Worm (Caenorhabditis elegans) whole organism, L1 larva: ENCODE measurements around the gene srbc-39.

ENCODE experiments used
- C34B4.2 ChIP-seq: sonication (generic microtip); optimal IDR thresholded peaks from 2 replicates; lab custom pipeline; 2017; ENCODE audit warnings: mild to moderate bottlenecking, missing genetic modification characterization, missing compliant biosample characterization
- F16B12.6 ChIP-seq: fragments of 150-350 bp; optimal IDR thresholded peaks from 2 replicates; lab custom pipeline; 2014; ENCODE audit warnings: missing biosample characterization, missing genetic modification characterization
- blmp-1 ChIP-seq: fragments of 150-350 bp; optimal IDR thresholded peaks from 2 replicates; lab custom pipeline; 2014; ENCODE audit warnings: missing biosample characterization, missing genetic modification characterization
- ceh-63 ChIP-seq: fragments of 200-800 bp; sonication (Bioruptor generic); optimal IDR thresholded peaks from 2 replicates; lab custom pipeline; 2018; ENCODE audit warnings: mild to moderate bottlenecking, missing genetic modification characterization, missing compliant biosample characterization
- ceh-8 ChIP-seq: fragments of 200-800 bp; sonication (Bioruptor generic); optimal IDR thresholded peaks from 2 replicates; lab custom pipeline; 2018; ENCODE audit warnings: mild to moderate bottlenecking, missing genetic modification characterization, moderate library complexity, missing compliant biosample characterization
- ceh-82 ChIP-seq, 3 experiments: fragments of 150-350 bp in 1 of 3; sonication (generic microtip) in 2 of 3; optimal IDR thresholded peaks; 2 replicates each; lab custom pipeline; 2014 to 2017; ENCODE audit warnings: missing biosample characterization in 3 of 3, missing genetic modification characterization in 3 of 3
- ceh-88 ChIP-seq: fragments of 200-800 bp; sonication (Bioruptor generic); IDR thresholded peaks from 2 replicates; pipeline ENCODE4 v1.3.6; 2022; ENCODE audit warnings: missing genetic modification characterization, missing compliant biosample characterization
- ceh-90 ChIP-seq: sonication (generic microtip); optimal IDR thresholded peaks from 2 replicates; lab custom pipeline; 2016; ENCODE audit warnings: missing genetic modification characterization, missing compliant biosample characterization
- dpl-1 ChIP-seq, 3 experiments: fragments of 150-350 bp in 2 of 3; sonication (generic microtip) in 1 of 3; optimal IDR thresholded peaks; 2 replicates each; lab custom pipeline; 2014 to 2017; ENCODE audit warnings: missing biosample characterization in 3 of 3, missing genetic modification characterization in 3 of 3, missing genetic modification reagents in 3 of 3
- efl-1 ChIP-seq, 4 experiments: fragments of 150-350 bp; optimal IDR thresholded peaks in 3 of 4; peaks in 1 of 4; 1 replicate in 1 of 4; 2 replicates in 3 of 4; lab custom pipeline; 2014; ENCODE audit warnings: missing biosample characterization in 2 of 4, missing genetic modification characterization in 2 of 4, missing genetic modification reagents in 2 of 4
- efl-3 ChIP-seq: fragments of 200-800 bp; sonication (Bioruptor generic); optimal IDR thresholded peaks from 2 replicates; lab custom pipeline; 2018; ENCODE audit warnings: mild to moderate bottlenecking, missing genetic modification characterization, missing compliant biosample characterization
- egl-13 ChIP-seq: sonication (generic microtip); optimal IDR thresholded peaks from 2 replicates; lab custom pipeline; 2016; ENCODE audit warnings: missing genotype, missing genetic modification reagents, missing genetic modification characterization, missing compliant biosample characterization
- elt-2 ChIP-seq: sonication (generic microtip); optimal IDR thresholded peaks from 2 replicates; lab custom pipeline; 2016; ENCODE audit warnings: missing genetic modification characterization, mild to moderate bottlenecking, inconsistent platforms, missing compliant biosample characterization, missing genetic modification reagents
- fkh-10 ChIP-seq: sonication (generic microtip); optimal IDR thresholded peaks from 2 replicates; lab custom pipeline; 2017; ENCODE audit warnings: missing biosample characterization, missing genetic modification reagents, missing genetic modification characterization
- hlh-4 ChIP-seq: sonication (generic microtip); optimal IDR thresholded peaks from 2 replicates; lab custom pipeline; 2016; ENCODE audit warnings: mild to moderate bottlenecking, missing genetic modification characterization, missing compliant biosample characterization
- isw-1 ChIP-seq: fragments of 200-800 bp; sonication (Bioruptor generic); IDR thresholded peaks from 2 replicates; pipeline ENCODE4 v1.3.6; 2022; ENCODE audit warnings: missing genetic modification characterization, missing compliant biosample characterization
- lin-13 ChIP-seq: fragments of 150-350 bp; optimal IDR thresholded peaks from 2 replicates; lab custom pipeline; 2014; ENCODE audit warnings: missing biosample characterization, missing genetic modification reagents, missing genetic modification characterization
- lin-14 ChIP-seq: fragments of 200-800 bp; sonication (Bioruptor generic); optimal IDR thresholded peaks from 2 replicates; lab custom pipeline; 2018; ENCODE audit warnings: mild to moderate bottlenecking, missing genetic modification characterization, moderate library complexity, missing compliant biosample characterization
- lin-39 ChIP-seq: fragments of 150-350 bp; optimal IDR thresholded peaks from 2 replicates; lab custom pipeline; 2014; ENCODE audit warnings: missing biosample characterization, missing genetic modification reagents, missing genetic modification characterization
- lir-3 ChIP-seq: sonication (generic microtip); optimal IDR thresholded peaks from 2 replicates; lab custom pipeline; 2016; ENCODE audit warnings: mild to moderate bottlenecking, missing genetic modification characterization, moderate library complexity, missing compliant biosample characterization; ENCODE audit not compliant: poor library complexity
- lsy-2 ChIP-seq, 2 experiments: fragments of 150-350 bp; optimal IDR thresholded peaks; 2 replicates each; lab custom pipeline; 2014; ENCODE audit warnings: missing biosample characterization in 2 of 2, missing genetic modification characterization in 2 of 2
- mab-9 ChIP-seq: fragments of 200-800 bp; sonication (Bioruptor generic); IDR thresholded peaks from 2 replicates; pipeline ENCODE4 v1.3.6; 2022; ENCODE audit warnings: missing genetic modification reagents, missing genetic modification characterization, missing compliant biosample characterization
- mep-1 ChIP-seq: fragments of 150-350 bp; optimal IDR thresholded peaks from 2 replicates; lab custom pipeline; 2014; ENCODE audit warnings: missing biosample characterization, missing genetic modification characterization
- nhr-11 ChIP-seq: fragments of 150-350 bp; optimal IDR thresholded peaks from 2 replicates; lab custom pipeline; 2014; ENCODE audit warnings: missing biosample characterization, missing genetic modification characterization
- nhr-12 ChIP-seq: sonication (generic microtip); optimal IDR thresholded peaks from 2 replicates; lab custom pipeline; 2017; ENCODE audit warnings: missing biosample characterization, missing genetic modification characterization
- nhr-20 ChIP-seq: sonication (generic microtip); optimal IDR thresholded peaks from 2 replicates; lab custom pipeline; 2016; ENCODE audit warnings: mild to moderate bottlenecking, missing genetic modification characterization, missing compliant biosample characterization
- nhr-237 ChIP-seq: fragments of 150-350 bp; optimal IDR thresholded peaks from 2 replicates; lab custom pipeline; 2014; ENCODE audit warnings: missing biosample characterization, missing genetic modification characterization
- nhr-47 ChIP-seq: sonication (generic microtip); optimal IDR thresholded peaks from 2 replicates; lab custom pipeline; 2016; ENCODE audit warnings: mild to moderate bottlenecking, missing genetic modification characterization, moderate library complexity, missing compliant biosample characterization
- nhr-71 ChIP-seq: sonication (generic microtip); optimal IDR thresholded peaks from 2 replicates; lab custom pipeline; 2016; ENCODE audit warnings: mild to moderate bottlenecking, missing genetic modification characterization, moderate library complexity, missing compliant biosample characterization
- nhr-84 ChIP-seq: sonication (generic microtip); optimal IDR thresholded peaks from 2 replicates; lab custom pipeline; 2017; ENCODE audit warnings: missing biosample characterization, missing genetic modification characterization
- nhr-90 ChIP-seq: sonication (generic microtip); optimal IDR thresholded peaks from 2 replicates; lab custom pipeline; 2016; ENCODE audit warnings: mild to moderate bottlenecking, missing genetic modification characterization, missing compliant biosample characterization; ENCODE audit not compliant: poor library complexity
- skn-1 ChIP-seq: fragments of 150-350 bp; optimal IDR thresholded peaks from 2 replicates; lab custom pipeline; 2014; ENCODE audit warnings: missing biosample characterization, missing genetic modification characterization
- tlp-1 ChIP-seq: fragments of 150-350 bp; optimal IDR thresholded peaks from 2 replicates; lab custom pipeline; 2014; ENCODE audit warnings: missing biosample characterization, missing genetic modification characterization
- unc-130 ChIP-seq: fragments of 150-350 bp; optimal IDR thresholded peaks from 2 replicates; lab custom pipeline; 2017; ENCODE audit warnings: missing biosample characterization, missing genetic modification characterization, inconsistent platforms
- unc-30 ChIP-seq: sonication (generic microtip); optimal IDR thresholded peaks from 2 replicates; lab custom pipeline; 2017; ENCODE audit warnings: missing biosample characterization, missing genetic modification characterization
- unc-86 ChIP-seq: sonication (generic microtip); optimal IDR thresholded peaks from 2 replicates; lab custom pipeline; 2016; ENCODE audit warnings: missing genetic modification characterization, missing compliant biosample characterization
- ztf-11 ChIP-seq, 2 experiments: sonication (generic microtip); optimal IDR thresholded peaks; 2 replicates each; lab custom pipeline; 2016 to 2017; ENCODE audit warnings: missing genetic modification characterization in 2 of 2, missing biosample characterization in 1 of 2, missing compliant biosample characterization in 1 of 2
- ztf-4 ChIP-seq: fragments of 150-350 bp; optimal IDR thresholded peaks from 2 replicates; lab custom pipeline; 2014; ENCODE audit warnings: missing biosample characterization, missing genetic modification characterization

srbc-39 gene

DNA sequence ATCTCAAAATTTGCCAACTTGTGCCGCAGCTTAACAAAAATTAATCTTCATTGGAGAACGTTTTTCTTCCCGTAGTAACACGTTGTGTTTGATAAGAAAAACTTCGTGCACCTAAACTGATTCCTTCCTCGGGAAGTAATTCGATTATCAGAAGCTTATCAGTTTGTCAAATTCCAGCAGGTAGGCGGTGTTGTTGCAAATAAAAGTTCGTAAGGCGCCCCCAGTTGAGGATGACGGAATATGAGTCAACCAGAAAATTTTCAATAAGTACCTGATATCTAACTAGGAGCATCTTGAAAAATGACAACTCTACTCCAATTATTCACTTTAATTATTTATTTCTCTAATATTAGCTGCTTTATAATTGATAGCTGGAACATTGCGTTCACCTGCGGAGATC lies 32.9 kb downstream of the srbc-39 start, which contains the start of gene C05E4.7:
Gene C05E4.7 (plus strand): TSS at position 301 of the 400 bp plus-strand sequence.
- TF ChIP-seq lir-3 (tag; lab: Kevin White, UChicago), result no peak
- no peak for TF ChIP-seq efl-1 (optimal IDR thresholded peaks at IDR 0.05; lab: Kevin White, UChicago)
- peak in 1 of 2 experiments; percentile 32 for TF ChIP-seq efl-1 (GFP tag; optimal IDR thresholded peaks at IDR 0.05 in 1 of 2; lab: Kevin White, UChicago)
- TF ChIP-seq, all 84 proteins: peak for 1

DNA sequence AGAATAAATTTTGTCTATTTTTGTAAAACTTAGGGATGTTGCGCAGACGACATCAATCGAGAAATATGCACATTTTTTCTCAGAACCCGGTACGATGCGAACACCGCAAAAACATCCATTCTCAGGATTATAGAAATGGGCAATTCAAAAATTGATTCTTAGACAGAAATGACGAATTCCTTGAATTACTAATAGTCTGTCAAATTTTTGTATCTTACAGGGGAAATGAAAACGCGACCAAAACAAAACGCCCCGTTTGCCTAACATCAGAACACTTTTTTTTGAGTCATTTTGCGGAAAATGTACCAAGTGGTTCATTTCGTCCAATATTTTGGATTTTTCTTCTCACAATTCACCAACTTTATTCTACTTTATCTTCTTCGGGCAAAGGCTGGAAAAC lies 34.4 kb downstream of the srbc-39 start, which contains the start of gene str-134:
Gene str-134 (plus strand): TSS at position 301 of the 400 bp plus-strand sequence.
- TF ChIP-seq lsy-2 (tag; optimal IDR thresholded peaks at IDR 0.05; lab: Kevin White, UChicago), result no peak
- TF ChIP-seq nhr-47 (tag; lab: Kevin White, UChicago), result no peak
- no peak for TF ChIP-seq egl-13 (tag; lab: Kevin White, UChicago)
- no peak for TF ChIP-seq unc-130 (tag; lab: Kevin White, UChicago)
- TF ChIP-seq ztf-4 (tag; lab: Kevin White, UChicago), result no peak
- no peak for TF ChIP-seq unc-30 (tag; lab: Kevin White, UChicago)
- no peak for TF ChIP-seq unc-86 (tag; lab: Kevin White, UChicago)
- TF ChIP-seq isw-1, result no peak
- no peak for TF ChIP-seq nhr-237 (tag; lab: Kevin White, UChicago)
- no peak for TF ChIP-seq ceh-8 (GFP tag; lab: Kevin White, UChicago)
- TF ChIP-seq F16B12.6 (tag; lab: Kevin White, UChicago), result no peak
- TF ChIP-seq nhr-90 (tag; lab: Kevin White, UChicago), result no peak
- no peak for TF ChIP-seq ceh-82 (tag; optimal IDR thresholded peaks at IDR 0.05; lab: Kevin White, UChicago)
- no peak for TF ChIP-seq nhr-71 (tag; lab: Kevin White, UChicago)
- no peak for TF ChIP-seq tlp-1
- TF ChIP-seq C34B4.2 (tag; lab: Kevin White, UChicago), result no peak
- no peak for TF ChIP-seq skn-1 (tag; lab: Kevin White, UChicago)
- TF ChIP-seq nhr-84 (tag; lab: Kevin White, UChicago), result no peak
- TF ChIP-seq efl-3 (GFP tag; lab: Kevin White, UChicago), result no peak
- no peak for TF ChIP-seq ceh-88 (GFP tag; lab: Robert Waterston, UW)

DNA sequence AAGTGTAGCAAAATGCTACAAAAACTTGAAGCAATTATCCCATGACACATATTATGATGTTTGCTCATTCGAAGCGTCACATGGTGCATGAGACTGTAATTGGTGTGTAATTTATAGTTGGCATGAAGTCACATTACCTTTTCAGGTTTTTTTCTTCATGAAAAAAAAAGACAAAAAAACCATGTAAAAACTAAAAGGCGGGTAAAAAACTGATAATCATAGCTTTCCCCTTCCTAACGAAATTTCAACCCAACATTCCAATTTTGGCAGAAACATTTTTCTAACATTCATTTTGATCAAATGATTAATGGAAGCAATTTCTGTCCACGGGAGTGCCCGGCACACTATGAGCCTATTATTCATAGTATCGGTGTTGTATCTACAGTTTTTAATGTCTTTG lies 39.1 kb downstream of the srbc-39 start, which contains the start of gene sri-4:
Gene sri-4 (plus strand): TSS at position 301 of the 400 bp plus-strand sequence.
- no peak for TF ChIP-seq hlh-4 (tag; lab: Kevin White, UChicago)

DNA sequence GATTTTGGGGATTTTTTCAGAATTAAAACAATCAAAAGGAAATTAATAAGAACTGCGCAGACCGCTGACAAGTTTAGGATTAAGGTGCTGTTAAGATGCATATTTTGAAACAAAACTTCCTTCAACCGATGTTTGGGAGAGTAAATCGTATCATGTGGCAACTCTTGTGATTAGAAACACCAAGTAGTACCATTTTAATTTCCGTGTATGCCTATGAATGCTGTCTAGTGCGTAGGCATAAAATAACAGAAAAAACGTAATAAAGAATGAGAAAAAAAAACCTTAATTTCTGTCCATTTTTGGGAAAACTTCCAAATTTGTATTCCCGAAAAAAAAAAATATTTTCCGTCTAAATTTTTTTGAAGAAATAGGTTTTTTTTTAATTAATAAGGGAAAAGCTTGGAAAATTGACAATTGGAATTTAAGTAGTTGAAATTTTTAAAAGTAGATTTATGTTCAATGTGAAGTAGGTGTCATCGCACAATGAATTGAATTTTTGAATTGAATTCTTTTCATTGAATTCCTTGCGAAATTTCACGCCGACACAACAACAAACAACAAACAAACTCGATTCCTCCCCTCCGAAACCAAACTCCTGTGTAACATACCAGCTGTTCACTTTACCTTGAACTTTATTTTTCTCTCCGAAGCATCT lies 43.9 kb downstream of the srbc-39 start, which contains the start of the genes str-262 and srp-1:
Gene str-262 (minus strand): TSS at position 101 of the 655 bp plus-strand sequence.
Gene srp-1 (plus strand): TSS at position 605 of the 655 bp plus-strand sequence.
- TF ChIP-seq nhr-20 (no peak), lin-14 (GFP tag; lab: Kevin White, UChicago) (no peak), ztf-11 (tag; optimal IDR thresholded peaks at IDR 0.05; lab: Kevin White, UChicago) (no peak), ceh-63 (GFP tag; lab: Kevin White, UChicago) (no peak), mep-1 (tag; lab: Kevin White, UChicago) (no peak), tlp-1 (no peak), ceh-88 (GFP tag; lab: Robert Waterston, UW) (no peak), ceh-90 (tag; lab: Kevin White, UChicago) (no peak), nhr-11 (no peak), elt-2 (tag; lab: Kevin White, UChicago) (no peak), C34B4.2 (tag; lab: Kevin White, UChicago) (no peak), fkh-10 (GFP tag; lab: Kevin White, UChicago) (no peak), F16B12.6 (tag; lab: Kevin White, UChicago) (no peak)

DNA sequence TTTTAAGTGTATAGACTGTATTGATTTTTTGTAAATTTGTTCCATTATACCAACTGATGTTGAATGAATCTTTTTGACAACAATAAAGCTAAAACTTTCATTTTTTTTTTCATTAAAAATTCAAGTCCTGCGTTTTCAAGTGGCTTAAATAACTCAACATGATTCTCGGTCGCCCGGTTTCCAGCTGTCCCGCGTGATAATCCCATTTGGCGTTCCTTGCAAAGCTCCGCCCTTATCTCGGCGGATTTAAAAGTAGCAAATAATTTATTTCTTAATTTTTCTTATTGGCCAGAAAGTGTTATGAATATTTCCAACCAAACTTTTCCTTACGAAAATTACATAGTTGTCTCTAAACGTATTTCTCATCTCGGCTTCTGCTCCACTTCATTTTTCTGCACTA lies 47.3 kb downstream of the srbc-39 start, which contains the start of gene str-20:
Gene str-20 (plus strand): TSS at position 301 of the 400 bp plus-strand sequence.
- TF ChIP-seq unc-86 (tag; lab: Kevin White, UChicago) (no peak), nhr-237 (tag; lab: Kevin White, UChicago) (no peak), mab-9 (GFP tag; lab: Robert Waterston, UW) (no peak), blmp-1 (no peak), efl-1 (optimal IDR thresholded peaks at IDR 0.05; lab: Kevin White, UChicago) (no peak), efl-1 (GFP tag; optimal IDR thresholded peaks at IDR 0.05 in 1 of 2; lab: Kevin White, UChicago) (no peak), fkh-10 (GFP tag; lab: Kevin White, UChicago) (no peak), dpl-1 (GFP tag; optimal IDR thresholded peaks at IDR 0.05; lab: Kevin White, UChicago) (no peak), lin-39 (tag; lab: Kevin White, UChicago) (no peak), nhr-12 (tag; lab: Kevin White, UChicago) (no peak), lin-13 (GFP tag; lab: Kevin White, UChicago) (no peak)
